Worm (Caenorhabditis elegans): ENCODE results near the gene col-139.
A peak's percentile ranks its signal among the peaks of the same experiment; 100 is the strongest.

The col-139 gene

ce11 chrV:4630267-4630666 is 23.5 kb downstream of the col-139 start:
- TF ChIP-seq cey-2 (tag; optimal IDR thresholded peaks at IDR 0.05; ENCODE audit: borderline replicate concordance, insufficient read depth) (no peak), sdz-12 (GFP tag; optimal IDR thresholded peaks at IDR 0.05) (no peak), pqm-1 (tag; optimal IDR thresholded peaks at IDR 0.05) (peak; percentile 66), unc-130 (GFP tag; optimal IDR thresholded peaks at IDR 0.05) (no peak), dve-1 (tag; optimal IDR thresholded peaks at IDR 0.05; ENCODE audit: insufficient read depth) (peak; percentile 73), php-3 (GFP tag; IDR thresholded peaks at IDR 0.05) (peak; percentile 53; the same call in 1 of the 2 replicates), nhr-28 (tag; optimal IDR thresholded peaks at IDR 0.05) (peak; percentile 88), dmd-6 (GFP tag; IDR thresholded peaks at IDR 0.05) (peak; percentile 26; the same call in 1 of the 2 replicates), hlh-11 (tag; optimal IDR thresholded peaks at IDR 0.05) (peak; percentile 50), ceh-44 (GFP tag; IDR thresholded peaks at IDR 0.05) (no peak), daf-16 (GFP tag; optimal IDR thresholded peaks at IDR 0.05) (no peak), daf-16 (tag; optimal IDR thresholded peaks at IDR 0.05) (peak; percentile 74), lin-1 (GFP tag; IDR thresholded peaks at IDR 0.05) (0 out of 2 replicates have a peak, but pooled peaks have one; percentile 19), nhr-77 (tag; optimal IDR thresholded peaks at IDR 0.05) (peak; percentile 74)

- TF ChIP-seq nhr-6 (tag; optimal IDR thresholded peaks at IDR 0.05) (no peak), T26A8.4 (GFP tag; IDR thresholded peaks at IDR 0.05) (peak; percentile 51; the same call in 1 of the 2 replicates), D1046.2 (GFP tag; IDR thresholded peaks at IDR 0.05) (no peak), daf-12 (tag; optimal IDR thresholded peaks at IDR 0.05) (no peak), aly-2 (tag; optimal IDR thresholded peaks at IDR 0.05) (no peak), dve-1 (tag; optimal IDR thresholded peaks at IDR 0.05; ENCODE audit: insufficient read depth) (peak; percentile 16), ZK546.5 (tag; optimal IDR thresholded peaks at IDR 0.05) (no peak), hlh-30 (tag; optimal IDR thresholded peaks at IDR 0.05; ENCODE audit: insufficient read depth) (peak; percentile 0), madf-5 (GFP tag; IDR thresholded peaks at IDR 0.05) (no peak), lsy-2 (tag; optimal IDR thresholded peaks at IDR 0.05) (peak in 1 of 2 experiments; percentile 24), Y75B8A.6 (GFP tag; IDR thresholded peaks at IDR 0.05) (0 out of 2 replicates have a peak, but pooled peaks have one; percentile 37), R02D3.7 (tag; optimal IDR thresholded peaks at IDR 0.05) (no peak), nhr-11 (tag; optimal IDR thresholded peaks at IDR 0.05) (no peak), duxl-1 (tag; optimal IDR thresholded peaks at IDR 0.05; ENCODE audit: poor library complexity) (no peak), nhr-48 (tag; optimal IDR thresholded peaks at IDR 0.05) (peak; percentile 44), aha-1 (tag) (peak; percentile 2), attf-4 (tag; optimal IDR thresholded peaks at IDR 0.05) (no peak), unc-62 (GFP tag; optimal IDR thresholded peaks at IDR 0.05 in 1 of 2) (peak in 1 of 2 experiments; percentile 78), unc-62 (tag; optimal IDR thresholded peaks at IDR 0.05) (no peak), mxl-3 (GFP tag; optimal IDR thresholded peaks at IDR 0.05) (peak; percentile 87), lin-15B (tag; optimal IDR thresholded peaks at IDR 0.05) (no peak), lin-38 (GFP tag; IDR thresholded peaks at IDR 0.05) (peak; percentile 7; the same call in 1 of the 2 replicates), lim-7 (GFP tag; IDR thresholded peaks at IDR 0.05) (no peak), F10B5.3 (tag; optimal IDR thresholded peaks at IDR 0.05) (no peak), ZK337.2 (GFP tag; IDR thresholded peaks at IDR 0.05) (no peak), zip-11 (GFP tag; IDR thresholded peaks at IDR 0.05) (no peak), mdl-1 (tag; optimal IDR thresholded peaks at IDR 0.05) (peak in 1 of 2 experiments; percentile 23), nhr-28 (tag; optimal IDR thresholded peaks at IDR 0.05) (peak; percentile 63), hlh-11 (tag; optimal IDR thresholded peaks at IDR 0.05) (peak; percentile 60), mep-1 (tag; optimal IDR thresholded peaks at IDR 0.05) (peak; percentile 50), mes-2 (tag; optimal IDR thresholded peaks at IDR 0.05; ENCODE audit: poor library complexity, severe bottlenecking) (peak; percentile 15), ceh-20 (GFP tag; IDR thresholded peaks at IDR 0.05) (no peak), mdt-29 (GFP tag; IDR thresholded peaks at IDR 0.05) (no peak), php-3 (GFP tag; IDR thresholded peaks at IDR 0.05) (0 out of 2 replicates have a peak, but pooled peaks have one; percentile 6), pqm-1 (tag; optimal IDR thresholded peaks at IDR 0.05) (peak; percentile 19), ceh-28 (tag; optimal IDR thresholded peaks at IDR 0.05) (no peak), ces-1 (GFP tag; optimal IDR thresholded peaks at IDR 0.05) (no peak), daf-16 (GFP tag; optimal IDR thresholded peaks at IDR 0.05) (no peak), daf-16 (tag; optimal IDR thresholded peaks at IDR 0.05) (peak; percentile 16), ama-1 (optimal IDR thresholded peaks at IDR 0.05) (peak; percentile 19), rbr-2 (tag; optimal IDR thresholded peaks at IDR 0.05) (no peak), ctbp-1 (GFP tag; IDR thresholded peaks at IDR 0.05) (no peak)
Observed at ce11 chrV:4628517-4628930, 25.2 kb downstream of the col-139 start, which contains the start of gene pmt-2. pmt-2 (plus strand) TSS chrV:4628580.

Measured in whole organism, L4 larva.